Fruit fly (Drosophila melanogaster): ENCODE measurements around the gene CG14105.

DNA sequence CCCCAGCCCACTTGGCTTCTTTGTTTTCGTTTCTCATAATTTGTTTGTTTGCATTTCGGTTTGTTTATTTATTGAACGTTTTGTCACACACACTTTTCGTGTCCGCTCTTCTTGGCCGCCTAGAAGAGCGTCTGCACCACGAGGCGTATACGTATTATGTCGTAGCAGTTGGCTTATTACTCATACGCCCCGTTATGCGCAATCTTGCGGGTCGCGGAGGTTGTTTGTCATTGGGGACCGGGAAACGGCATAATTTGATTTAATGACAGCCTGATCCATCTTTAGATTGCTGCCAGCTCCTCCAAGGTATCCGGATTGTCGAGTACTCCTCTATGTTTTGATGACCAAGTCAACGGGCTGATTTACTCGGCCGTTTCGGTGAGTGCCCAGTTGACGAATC lies 6.3 kb downstream of the CG14105 start:
- TF ChIP-seq CG34367 (tag; optimal IDR thresholded peaks at IDR 0.05), result no peak
- TF ChIP-seq rn (GFP tag; IDR thresholded peaks at IDR 0.05), result no peak
- TF ChIP-seq CG12605 (GFP tag; IDR thresholded peaks at IDR 0.05), result no peak
- TF ChIP-seq CG8159 (tag; optimal IDR thresholded peaks at IDR 0.05), result no peak
- TF ChIP-seq EcR (GFP tag; optimal IDR thresholded peaks at IDR 0.05), result no peak
- TF ChIP-seq CG10348 (GFP tag; IDR thresholded peaks at IDR 0.05), result no peak
- TF ChIP-seq CG8301 (tag; optimal IDR thresholded peaks at IDR 0.05), result no peak
- TF ChIP-seq fd96Ca (GFP tag; IDR thresholded peaks at IDR 0.05), result no peak
- no peak for TF ChIP-seq CG13204 (GFP tag; optimal IDR thresholded peaks at IDR 0.05)
- no peak for TF ChIP-seq CG32121 (GFP tag; IDR thresholded peaks at IDR 0.05)
- TF ChIP-seq CG4496 (GFP tag; IDR thresholded peaks at IDR 0.05), result no peak
- TF ChIP-seq Pif1A (GFP tag; optimal IDR thresholded peaks at IDR 0.05), result no peak
- TF ChIP-seq CG9948 (tag; optimal IDR thresholded peaks at IDR 0.05), result no peak
